Worm (Caenorhabditis elegans): ENCODE results near the gene clec-59.

The clec-59 gene

DNA sequence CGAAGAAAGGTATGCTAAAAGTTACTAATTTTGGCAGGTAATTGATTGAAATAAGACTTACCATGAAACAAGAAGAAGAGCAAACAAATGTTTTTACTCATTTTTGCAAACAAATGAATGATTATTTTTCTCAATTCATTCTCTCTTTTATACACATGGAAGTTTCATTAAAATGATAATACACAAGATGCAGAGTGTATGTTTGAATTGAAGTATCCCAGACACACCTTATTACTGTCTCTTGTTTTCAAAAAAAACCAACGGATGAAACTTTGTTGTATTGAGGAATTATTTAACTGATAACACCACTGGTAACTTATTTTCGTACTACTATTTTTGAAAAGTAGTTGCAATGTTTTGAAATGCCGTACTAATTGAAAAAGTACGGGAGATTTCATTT lies at the start of gene clec-59:
Gene clec-59 (minus strand): TSS at position 101 of the 400 bp plus-strand sequence.
- TF ChIP-seq sox-4 (tag; optimal IDR thresholded peaks at IDR 0.05) (no peak), dsc-1 (tag; optimal IDR thresholded peaks at IDR 0.05) (no peak), mep-1 (tag; optimal IDR thresholded peaks at IDR 0.05) (no peak), nhr-11 (tag; optimal IDR thresholded peaks at IDR 0.05) (no peak), elt-3 (tag; optimal IDR thresholded peaks at IDR 0.05) (no peak), lin-13 (GFP tag; optimal IDR thresholded peaks at IDR 0.05) (no peak), isw-1 (GFP tag; IDR thresholded peaks at IDR 0.05) (no peak), nhr-77 (tag; optimal IDR thresholded peaks at IDR 0.05) (no peak), zag-1 (tag; optimal IDR thresholded peaks at IDR 0.05) (no peak), fkh-8 (tag; optimal IDR thresholded peaks at IDR 0.05) (no peak), tlp-1 (tag; optimal IDR thresholded peaks at IDR 0.05) (no peak), ceh-63 (GFP tag; optimal IDR thresholded peaks at IDR 0.05) (no peak), mef-2 (tag; optimal IDR thresholded peaks at IDR 0.05) (no peak), dpl-1 (GFP tag; optimal IDR thresholded peaks at IDR 0.05) (no peak), nhr-71 (tag; optimal IDR thresholded peaks at IDR 0.05) (no peak), ama-1 (optimal IDR thresholded peaks at IDR 0.05) (no peak), swsn-7 (tag; optimal IDR thresholded peaks at IDR 0.05) (no peak), lir-3 (tag; optimal IDR thresholded peaks at IDR 0.05; ENCODE audit: poor library complexity) (no peak)

DNA sequence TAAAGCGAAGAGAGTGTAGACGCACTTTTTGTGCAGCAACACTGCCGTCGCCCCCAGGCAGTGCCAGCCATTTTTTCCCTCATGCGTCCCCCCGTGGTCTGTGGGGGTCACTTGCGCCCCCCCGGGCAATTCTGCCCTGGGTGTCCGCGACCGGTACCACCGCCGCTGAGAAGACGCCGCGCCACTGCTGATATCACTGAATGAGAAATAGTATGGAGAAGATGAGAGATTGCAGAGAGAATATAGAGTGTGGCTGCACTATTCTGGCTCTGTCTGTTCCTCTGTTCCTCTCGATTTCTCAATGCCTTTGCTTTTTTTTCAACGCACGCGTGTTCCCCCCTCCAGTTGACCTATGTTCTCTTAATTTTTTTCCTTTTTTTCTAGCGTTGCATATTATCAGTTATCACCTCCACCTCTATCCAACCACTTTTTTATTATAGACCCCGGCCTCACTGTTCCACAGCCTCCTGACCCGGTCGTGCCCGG lies 48.4 kb upstream of the clec-59 start, which contains the start of gene mab-10:
Gene mab-10 (plus strand): TSS at position 436 of the 486 bp plus-strand sequence.
- TF ChIP-seq rnt-1 (tag; optimal IDR thresholded peaks at IDR 0.05): peak; percentile 0
- no peak for TF ChIP-seq swsn-7 (tag; optimal IDR thresholded peaks at IDR 0.05)
- TF ChIP-seq lin-14 (GFP tag; optimal IDR thresholded peaks at IDR 0.05): peak; percentile 57
- no peak for TF ChIP-seq alr-1 (tag; optimal IDR thresholded peaks at IDR 0.05; ENCODE audit: borderline replicate concordance)
- no peak for TF ChIP-seq dsc-1 (tag; optimal IDR thresholded peaks at IDR 0.05)

DNA sequence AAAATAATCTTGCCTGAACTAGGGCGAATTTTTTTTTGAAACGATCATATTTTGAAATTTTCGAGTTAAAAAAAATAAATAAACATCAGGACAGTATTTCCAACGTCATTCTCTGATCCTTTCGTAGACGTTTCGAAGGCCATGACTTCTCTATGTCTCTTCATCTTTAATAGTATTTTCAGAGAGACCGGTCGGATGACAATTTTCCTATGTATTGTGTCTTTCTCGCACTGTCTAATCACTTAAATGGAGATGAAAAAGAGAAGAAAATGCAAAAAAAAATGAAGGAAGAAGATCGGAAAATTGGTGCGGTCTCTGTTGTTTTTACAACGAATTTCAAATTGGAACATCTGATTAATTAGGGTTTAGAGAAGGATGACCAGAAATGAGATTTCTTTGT lies 45.9 kb upstream of the clec-59 start:
- TF ChIP-seq C04F5.9 (tag; optimal IDR thresholded peaks at IDR 0.05): no peak
- peak; percentile 43 for TF ChIP-seq mep-1 (tag; optimal IDR thresholded peaks at IDR 0.05)
- TF ChIP-seq ceh-8 (GFP tag; optimal IDR thresholded peaks at IDR 0.05): no peak
- TF ChIP-seq unc-130 (tag; optimal IDR thresholded peaks at IDR 0.05): no peak
- TF ChIP-seq ztf-4 (tag; optimal IDR thresholded peaks at IDR 0.05): no peak
- TF ChIP-seq sox-4 (tag; optimal IDR thresholded peaks at IDR 0.05): no peak
- no peak for TF ChIP-seq fkh-10 (GFP tag; optimal IDR thresholded peaks at IDR 0.05)
- TF ChIP-seq nhr-84 (tag; optimal IDR thresholded peaks at IDR 0.05): no peak
- TF ChIP-seq grh-1 (GFP tag; IDR thresholded peaks at IDR 0.05): no peak
- TF ChIP-seq fkh-8 (tag; optimal IDR thresholded peaks at IDR 0.05): no peak
- TF ChIP-seq snpc-4 (tag; optimal IDR thresholded peaks at IDR 0.05): no peak
- no peak for TF ChIP-seq nhr-19 (GFP tag; conservative IDR thresholded peaks at IDR 0.05)
- no peak for TF ChIP-seq ces-1 (GFP tag; optimal IDR thresholded peaks at IDR 0.05)
- no peak for TF ChIP-seq lin-15B (tag; optimal IDR thresholded peaks at IDR 0.05)
- TF ChIP-seq nhr-20 (tag; optimal IDR thresholded peaks at IDR 0.05): peak; percentile 51
- TF ChIP-seq C16A3.4 (tag; optimal IDR thresholded peaks at IDR 0.05): no peak
- no peak for TF ChIP-seq pag-3 (tag; optimal IDR thresholded peaks at IDR 0.05; ENCODE audit: borderline replicate concordance, insufficient read depth)
- TF ChIP-seq nhr-76 (tag; optimal IDR thresholded peaks at IDR 0.05): no peak
- TF ChIP-seq nhr-237 (tag; optimal IDR thresholded peaks at IDR 0.05): no peak
- no peak for TF ChIP-seq F16B12.6 (tag; optimal IDR thresholded peaks at IDR 0.05)
- TF ChIP-seq unc-86 (tag; optimal IDR thresholded peaks at IDR 0.05): no peak
- no peak for TF ChIP-seq irx-1 (tag; optimal IDR thresholded peaks at IDR 0.05)
- no peak for TF ChIP-seq ets-5 (GFP tag; IDR thresholded peaks at IDR 0.05)
- no peak for TF ChIP-seq nhr-47 (tag; optimal IDR thresholded peaks at IDR 0.05)
- TF ChIP-seq mef-2 (tag; optimal IDR thresholded peaks at IDR 0.05): no peak
- TF ChIP-seq nhr-77 (tag; optimal IDR thresholded peaks at IDR 0.05): no peak
- TF ChIP-seq sptf-1 (tag; optimal IDR thresholded peaks at IDR 0.05): no peak
- TF ChIP-seq efl-1 (optimal IDR thresholded peaks at IDR 0.05): peak in 1 of 2 experiments; percentile 10
- peak in 1 of 2 experiments; percentile 88 for TF ChIP-seq efl-1 (GFP tag; optimal IDR thresholded peaks at IDR 0.05 in 1 of 2)
- TF ChIP-seq egl-13 (tag; optimal IDR thresholded peaks at IDR 0.05): no peak
- no peak for TF ChIP-seq efl-3 (GFP tag; optimal IDR thresholded peaks at IDR 0.05)
- no peak for TF ChIP-seq ceh-88 (GFP tag; IDR thresholded peaks at IDR 0.05)
- peak; percentile 87 for TF ChIP-seq nhr-85 (tag)
- TF ChIP-seq pqm-1 (tag; optimal IDR thresholded peaks at IDR 0.05): no peak
- peak; percentile 61 for TF ChIP-seq snu-23 (GFP tag; optimal IDR thresholded peaks at IDR 0.05)
